Worm (Caenorhabditis elegans): ENCODE measurements around the gene str-9.
A peak's percentile ranks its signal among the peaks of the same experiment; 100 is the strongest.

The str-9 gene

ce11 chrV:15776651-15777050, 18.1 kb downstream of the str-9 start, which contains the start of gene nhr-283:
Gene nhr-283 (minus strand): TSS chrV:15776751.
- TF ChIP-seq fkh-8 (tag; optimal IDR thresholded peaks at IDR 0.05) (peak; percentile 24), nhr-20 (tag; optimal IDR thresholded peaks at IDR 0.05) (no peak), lin-15B (tag; optimal IDR thresholded peaks at IDR 0.05) (no peak)

DNA sequence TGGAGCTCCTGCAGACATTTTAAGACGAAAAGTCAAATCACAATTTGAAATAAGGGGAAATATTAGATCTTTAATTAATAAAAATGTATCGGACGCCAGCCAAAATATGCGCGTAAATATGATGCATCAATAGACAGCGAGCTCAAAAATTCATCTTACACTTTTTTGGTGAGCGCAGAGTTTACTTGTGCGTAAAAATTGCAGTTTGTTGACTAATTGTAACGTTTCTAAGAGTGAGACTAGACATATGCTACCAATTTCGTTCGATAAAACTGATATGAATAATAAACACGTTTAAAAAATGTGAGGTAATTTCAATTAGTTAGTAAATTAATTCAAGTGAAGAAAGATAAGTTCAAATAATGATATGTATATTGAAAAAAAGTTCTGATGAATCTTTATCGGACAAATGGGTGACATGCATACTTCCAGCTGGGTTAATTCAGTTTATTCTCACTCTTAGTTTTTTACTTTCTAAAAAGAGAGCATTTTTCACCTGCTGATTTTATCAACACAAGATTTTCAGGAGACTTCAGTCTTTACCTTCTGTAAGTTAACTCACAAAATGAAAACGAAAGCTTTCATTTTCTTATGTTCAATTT, 20.7 kb downstream of the str-9 start, which contains the start of the genes nhr-285 and irld-52:
Gene nhr-285 (minus strand): TSS at position 101 of the 602 bp plus-strand sequence.
Gene irld-52 (plus strand): TSS at position 552 of the 602 bp plus-strand sequence.
- TF ChIP-seq nhr-20 (tag; optimal IDR thresholded peaks at IDR 0.05), result no peak
- TF ChIP-seq C34B4.2 (tag; optimal IDR thresholded peaks at IDR 0.05), result no peak
- TF ChIP-seq lin-35 (GFP tag; optimal IDR thresholded peaks at IDR 0.05), result no peak
- no peak for TF ChIP-seq blmp-1 (tag; optimal IDR thresholded peaks at IDR 0.05)
- no peak for TF ChIP-seq ceh-82 (tag; optimal IDR thresholded peaks at IDR 0.05)
- no peak for TF ChIP-seq lin-39 (tag; optimal IDR thresholded peaks at IDR 0.05)
- TF ChIP-seq nhr-76 (tag; optimal IDR thresholded peaks at IDR 0.05), result no peak
- no peak for TF ChIP-seq isw-1 (GFP tag; IDR thresholded peaks at IDR 0.05)
- TF ChIP-seq lsy-2 (tag; optimal IDR thresholded peaks at IDR 0.05), result no peak
- no peak for TF ChIP-seq ceh-8 (GFP tag; optimal IDR thresholded peaks at IDR 0.05)
- no peak for TF ChIP-seq hlh-4 (tag; optimal IDR thresholded peaks at IDR 0.05)
- no peak for TF ChIP-seq nhr-28 (tag; optimal IDR thresholded peaks at IDR 0.05)
- TF ChIP-seq Y116A8C.19 (tag; optimal IDR thresholded peaks at IDR 0.05; ENCODE audit: borderline replicate concordance), result no peak
- TF ChIP-seq tbx-2 (tag; optimal IDR thresholded peaks at IDR 0.05), result no peak
- no peak for TF ChIP-seq dpl-1 (GFP tag; optimal IDR thresholded peaks at IDR 0.05)
- no peak for TF ChIP-seq snpc-4 (tag; optimal IDR thresholded peaks at IDR 0.05)
- no peak for TF ChIP-seq swsn-7 (tag; optimal IDR thresholded peaks at IDR 0.05)
- no peak for TF ChIP-seq ces-1 (GFP tag; optimal IDR thresholded peaks at IDR 0.05)
- no peak for TF ChIP-seq egl-27 (tag; optimal IDR thresholded peaks at IDR 0.05)

DNA sequence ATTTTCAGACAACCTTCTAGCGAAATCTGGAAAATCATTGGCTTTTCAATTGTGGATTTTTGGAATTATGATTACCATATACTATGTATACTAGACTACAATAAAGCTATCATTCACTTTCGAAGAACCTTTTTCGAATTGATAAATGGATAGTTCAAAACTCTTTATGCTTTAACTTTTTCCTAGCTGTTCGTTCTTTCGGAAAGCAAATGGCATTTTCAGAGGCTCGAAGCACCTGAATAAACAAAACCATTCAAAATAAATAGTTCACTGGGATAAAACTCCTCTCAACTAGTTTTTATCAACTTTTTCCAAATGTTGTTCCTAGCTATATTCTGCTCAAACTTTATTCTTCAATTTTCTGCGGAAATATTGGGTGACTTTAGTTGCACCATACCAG, 22.5 kb downstream of the str-9 start, which contains the start of gene T26E4.2:
Gene T26E4.2 (plus strand): TSS at position 301 of the 400 bp plus-strand sequence.
- TF ChIP-seq nhr-76 (tag; optimal IDR thresholded peaks at IDR 0.05) (no peak), F16B12.6 (tag; optimal IDR thresholded peaks at IDR 0.05) (no peak), lir-3 (tag; optimal IDR thresholded peaks at IDR 0.05; ENCODE audit: poor library complexity) (no peak), sox-4 (tag; optimal IDR thresholded peaks at IDR 0.05) (no peak), vab-15 (tag; optimal IDR thresholded peaks at IDR 0.05) (no peak), jun-1 (tag; optimal IDR thresholded peaks at IDR 0.05) (no peak), pax-3 (tag; optimal IDR thresholded peaks at IDR 0.05) (no peak), elt-2 (tag; optimal IDR thresholded peaks at IDR 0.05) (no peak), nhr-237 (tag; optimal IDR thresholded peaks at IDR 0.05) (no peak), fkh-10 (GFP tag; optimal IDR thresholded peaks at IDR 0.05) (no peak), mdl-1 (tag; optimal IDR thresholded peaks at IDR 0.05) (no peak)

- TF ChIP-seq pqm-1 (tag; optimal IDR thresholded peaks at IDR 0.05), result no peak
- no peak for TF ChIP-seq fkh-8 (tag; optimal IDR thresholded peaks at IDR 0.05)
- TF ChIP-seq elt-2 (tag; optimal IDR thresholded peaks at IDR 0.05), result no peak
- TF ChIP-seq nhr-237 (tag; optimal IDR thresholded peaks at IDR 0.05), result no peak
- TF ChIP-seq nhr-77 (tag; optimal IDR thresholded peaks at IDR 0.05), result no peak
- no peak for TF ChIP-seq fos-1 (tag; optimal IDR thresholded peaks at IDR 0.05)
- TF ChIP-seq mep-1 (tag; optimal IDR thresholded peaks at IDR 0.05), result no peak
- TF ChIP-seq unc-130 (tag; optimal IDR thresholded peaks at IDR 0.05), result no peak
These were observed 23.9 kb downstream of the str-9 start, which contains the start of gene T26E4.3 for ce11 chrV:15782494-15782893. Gene T26E4.3 (plus strand): TSS chrV:15782794.

Data from whole organism, L1 larva.